Worm (Caenorhabditis elegans) whole organism, L4 larva: ENCODE measurements around the gene dnj-7.

Experiments
- D1046.2 ChIP-seq: fragments of 200-800 bp; sonication (Bioruptor generic); IDR thresholded peaks from 2 replicates; pipeline ENCODE4 v1.3.6; 2022; ENCODE audit warnings: missing genetic modification characterization, missing compliant biosample characterization
- R02D3.7 ChIP-seq: fragments of 150-350 bp; sonication (generic microtip); optimal IDR thresholded peaks from 3 replicates; lab custom pipeline; 2014; ENCODE audit warnings: missing biosample characterization, missing genetic modification characterization
- Y48G9A.11 ChIP-seq: fragments of 200-800 bp; sonication (Bioruptor generic); IDR thresholded peaks from 2 replicates; pipeline ENCODE4 v1.3.6; 2022; ENCODE audit warnings: missing genetic modification reagents, missing genetic modification characterization, missing compliant biosample characterization
- Y5F2A.4 ChIP-seq: fragments of 200-800 bp; sonication (Bioruptor generic); optimal IDR thresholded peaks from 2 replicates; lab custom pipeline; 2018; ENCODE audit warnings: mild to moderate bottlenecking, missing genetic modification characterization, missing compliant biosample characterization
- Y75B8A.6 ChIP-seq: fragments of 200-800 bp; sonication (Bioruptor generic); IDR thresholded peaks from 2 replicates; pipeline ENCODE4 v1.3.6; 2022; ENCODE audit warnings: missing genetic modification reagents, missing genetic modification characterization, missing compliant biosample characterization
- ZK546.5 ChIP-seq, 2 experiments: sonication (generic microtip); optimal IDR thresholded peaks; 2 replicates each; lab custom pipeline; 2017; ENCODE audit warnings: missing biosample characterization in 2 of 2, missing genetic modification characterization in 2 of 2
- aly-2 ChIP-seq: sonication (generic microtip); optimal IDR thresholded peaks from 2 replicates; lab custom pipeline; 2018; ENCODE audit warnings: missing biosample characterization, missing genetic modification characterization
- ama-1 ChIP-seq: fragments of 150-350 bp; optimal IDR thresholded peaks from 2 replicates; lab custom pipeline; 2014; ENCODE audit warnings: inconsistent platforms, mixed read lengths
- attf-4 ChIP-seq: sonication (generic microtip); optimal IDR thresholded peaks from 3 replicates; lab custom pipeline; 2017; ENCODE audit warnings: missing biosample characterization, missing genetic modification characterization
- ceh-32 ChIP-seq: sonication (generic microtip); optimal IDR thresholded peaks from 2 replicates; lab custom pipeline; 2016; ENCODE audit warnings: mild to moderate bottlenecking, missing genetic modification characterization, missing compliant biosample characterization; ENCODE audit not compliant: poor library complexity
- ces-1 ChIP-seq: fragments of 150-350 bp; sonication (generic microtip); optimal IDR thresholded peaks from 4 replicates; lab custom pipeline; 2014; ENCODE audit warnings: missing biosample characterization, missing genetic modification reagents, missing genetic modification characterization
- cey-2 ChIP-seq: sonication (generic microtip); optimal IDR thresholded peaks from 3 replicates; lab custom pipeline; 2017; ENCODE audit warnings: missing genetic modification characterization, mild to moderate bottlenecking, missing compliant biosample characterization, antibody characterized with exemption, borderline replicate concordance; ENCODE audit not compliant: insufficient read depth
- daf-16 ChIP-seq, 3 experiments: sonication (generic microtip); optimal IDR thresholded peaks; 2 replicates each; lab custom pipeline; 2016 to 2017; ENCODE audit warnings: missing genetic modification characterization in 3 of 3, missing genetic modification reagents in 3 of 3, mild to moderate bottlenecking in 2 of 3, missing compliant biosample characterization in 2 of 3, missing biosample characterization in 1 of 3, moderate library complexity in 1 of 3
- daf-19 ChIP-seq: fragments of 200-800 bp; sonication (Bioruptor generic); conservative IDR thresholded peaks from 2 replicates; pipeline ENCODE4 v1.3.6; 2022; ENCODE audit warnings: missing genetic modification characterization, missing compliant biosample characterization
- dmd-8 ChIP-seq: fragments of 200-800 bp; sonication (Bioruptor generic); IDR thresholded peaks from 2 replicates; pipeline ENCODE4 v1.3.6; 2022; ENCODE audit warnings: missing genetic modification characterization, missing compliant biosample characterization
- dmd-9 ChIP-seq: fragments of 200-800 bp; sonication (Bioruptor generic); IDR thresholded peaks from 2 replicates; pipeline ENCODE4 v1.3.6; 2022; ENCODE audit warnings: missing genetic modification reagents, missing genetic modification characterization, missing compliant biosample characterization
- dpl-1 ChIP-seq: fragments of 150-350 bp; optimal IDR thresholded peaks from 2 replicates; lab custom pipeline; 2014; ENCODE audit warnings: missing biosample characterization, missing genetic modification reagents, missing genetic modification characterization
- egl-27 ChIP-seq: sonication (generic microtip); optimal IDR thresholded peaks from 3 replicates; lab custom pipeline; 2017; ENCODE audit warnings: missing biosample characterization, missing genetic modification reagents, missing genetic modification characterization
- egl-43 ChIP-seq: fragments of 200-800 bp; sonication (Bioruptor generic); IDR thresholded peaks from 2 replicates; pipeline ENCODE4 v1.3.6; 2022; ENCODE audit warnings: missing genetic modification reagents, missing genetic modification characterization, missing compliant biosample characterization
- fos-1 ChIP-seq: fragments of 150-350 bp; optimal IDR thresholded peaks from 2 replicates; lab custom pipeline; 2014; ENCODE audit warnings: missing biosample characterization, missing genetic modification characterization
- gei-8 ChIP-seq: fragments of 200-800 bp; sonication (Bioruptor generic); optimal IDR thresholded peaks from 2 replicates; lab custom pipeline; 2018; ENCODE audit warnings: mild to moderate bottlenecking, missing genetic modification characterization, missing compliant biosample characterization
- hif-1 ChIP-seq, 2 experiments: sonication (generic microtip); optimal IDR thresholded peaks; 2 replicates each; lab custom pipeline; 2016 to 2017; ENCODE audit warnings: missing compliant biosample characterization in 2 of 2, missing genetic modification characterization in 2 of 2, missing genetic modification reagents in 2 of 2, missing genotype in 2 of 2, mild to moderate bottlenecking in 1 of 2
- lin-1 ChIP-seq: fragments of 200-800 bp; sonication (Bioruptor generic); IDR thresholded peaks from 2 replicates; pipeline ENCODE4 v1.3.6; 2022; ENCODE audit warnings: missing genetic modification reagents, missing genetic modification characterization, missing compliant biosample characterization
- lin-15B ChIP-seq: fragments of 150-350 bp; sonication (generic microtip); optimal IDR thresholded peaks from 3 replicates; lab custom pipeline; 2014; ENCODE audit warnings: missing biosample characterization, missing genetic modification characterization
- lin-38 ChIP-seq: fragments of 200-800 bp; sonication (Bioruptor generic); IDR thresholded peaks from 2 replicates; pipeline ENCODE4 v1.3.6; 2022; ENCODE audit warnings: missing genetic modification reagents, missing genetic modification characterization, missing compliant biosample characterization
- lin-39 ChIP-seq: fragments of 150-350 bp; optimal IDR thresholded peaks from 2 replicates; lab custom pipeline; 2014; ENCODE audit warnings: missing biosample characterization, missing genetic modification reagents, missing genetic modification characterization
- lir-3 ChIP-seq: sonication (generic microtip); optimal IDR thresholded peaks from 2 replicates; lab custom pipeline; 2016; ENCODE audit warnings: mild to moderate bottlenecking, missing genetic modification characterization, missing compliant biosample characterization
- madf-5 ChIP-seq, 2 experiments: fragments of 200-800 bp; sonication (Bioruptor generic); IDR thresholded peaks; 2 replicates each; pipeline ENCODE4 v1.3.6; 2022; ENCODE audit warnings: missing compliant biosample characterization in 2 of 2, missing genetic modification characterization in 2 of 2
- mdl-1 ChIP-seq, 2 experiments: fragments of 150-350 bp in 1 of 2; sonication (generic microtip) in 1 of 2; optimal IDR thresholded peaks; 2 replicates each; lab custom pipeline; 2014 to 2017; ENCODE audit warnings: missing biosample characterization in 2 of 2, missing genetic modification characterization in 2 of 2
- mep-1 ChIP-seq: fragments of 150-350 bp; sonication (generic microtip); optimal IDR thresholded peaks from 3 replicates; lab custom pipeline; 2014; ENCODE audit warnings: missing biosample characterization, missing genetic modification characterization
- mxl-3 ChIP-seq: fragments of 200-800 bp; sonication (Bioruptor generic); optimal IDR thresholded peaks from 2 replicates; lab custom pipeline; 2018; ENCODE audit warnings: mild to moderate bottlenecking, missing genetic modification characterization, missing compliant biosample characterization
- nhr-10 ChIP-seq: fragments of 150-350 bp; optimal IDR thresholded peaks from 2 replicates; lab custom pipeline; 2014; ENCODE audit warnings: missing biosample characterization, missing genetic modification characterization
- nhr-111 ChIP-seq: fragments of 200-800 bp; sonication (Bioruptor generic); optimal IDR thresholded peaks from 2 replicates; lab custom pipeline; 2018; ENCODE audit warnings: mild to moderate bottlenecking, missing genetic modification characterization, missing compliant biosample characterization
- nhr-28 ChIP-seq: fragments of 150-350 bp; optimal IDR thresholded peaks from 2 replicates; lab custom pipeline; 2014; ENCODE audit warnings: missing biosample characterization, missing genetic modification characterization
- nhr-42 ChIP-seq: fragments of 200-800 bp; sonication (Bioruptor generic); IDR thresholded peaks from 2 replicates; pipeline ENCODE4 v1.3.6; 2022; ENCODE audit warnings: missing genetic modification characterization, missing compliant biosample characterization
- nhr-48 ChIP-seq: sonication (generic microtip); optimal IDR thresholded peaks from 2 replicates; lab custom pipeline; 2016; ENCODE audit warnings: mild to moderate bottlenecking, missing genetic modification characterization, missing compliant biosample characterization
- nhr-77 ChIP-seq: fragments of 150-350 bp; optimal IDR thresholded peaks from 2 replicates; lab custom pipeline; 2014; ENCODE audit warnings: missing biosample characterization, missing genetic modification characterization
- php-3 ChIP-seq: fragments of 200-800 bp; sonication (Bioruptor generic); IDR thresholded peaks from 2 replicates; pipeline ENCODE4 v1.3.6; 2022; ENCODE audit warnings: missing genetic modification reagents, missing genetic modification characterization, missing compliant biosample characterization
- pqm-1 ChIP-seq: sonication (generic microtip); optimal IDR thresholded peaks from 2 replicates; lab custom pipeline; 2017; ENCODE audit warnings: missing biosample characterization, missing genetic modification characterization
- saeg-2 ChIP-seq: fragments of 200-800 bp; sonication (Bioruptor generic); IDR thresholded peaks from 2 replicates; pipeline ENCODE4 v1.3.6; 2022; ENCODE audit warnings: missing genetic modification reagents, missing genetic modification characterization, missing compliant biosample characterization
- sdz-12 ChIP-seq: fragments of 200-800 bp; sonication (Bioruptor generic); optimal IDR thresholded peaks from 2 replicates; lab custom pipeline; 2018; ENCODE audit warnings: mild to moderate bottlenecking, missing genetic modification characterization, missing compliant biosample characterization
- set-16 ChIP-seq: fragments of 200-800 bp; sonication (Bioruptor generic); IDR thresholded peaks from 2 replicates; pipeline ENCODE4 v1.3.6; 2022; ENCODE audit warnings: missing genetic modification reagents, missing genetic modification characterization, missing compliant biosample characterization
- skn-1 ChIP-seq: fragments of 150-350 bp; optimal IDR thresholded peaks from 2 replicates; lab custom pipeline; 2014; ENCODE audit warnings: missing biosample characterization, missing genetic modification characterization
- snpc-1.2 ChIP-seq: fragments of 200-800 bp; sonication (Bioruptor generic); IDR thresholded peaks from 2 replicates; pipeline ENCODE4 v1.3.6; 2022; ENCODE audit warnings: missing genetic modification reagents, missing genetic modification characterization, missing compliant biosample characterization
- spr-3 ChIP-seq: fragments of 200-800 bp; sonication (Bioruptor generic); optimal IDR thresholded peaks from 2 replicates; lab custom pipeline; 2018; ENCODE audit warnings: mild to moderate bottlenecking, missing genetic modification characterization, missing compliant biosample characterization
- tra-1 ChIP-seq: fragments of 200-800 bp; sonication (Bioruptor generic); IDR thresholded peaks from 2 replicates; pipeline ENCODE4 v1.3.6; 2022; ENCODE audit warnings: missing genetic modification reagents, missing genetic modification characterization, missing compliant biosample characterization
- unc-62 ChIP-seq, 3 experiments: fragments of 150-350 bp in 1 of 3; sonication (generic microtip); optimal IDR thresholded peaks in 2 of 3; peaks in 1 of 3; 1 replicate in 1 of 3; 2 replicates in 2 of 3; lab custom pipeline; 2014 to 2017; ENCODE audit warnings: missing biosample characterization in 3 of 3, missing genetic modification characterization in 3 of 3, missing genetic modification reagents in 3 of 3, missing genotype in 1 of 3
- vab-7 ChIP-seq: fragments of 200-800 bp; sonication (Bioruptor generic); IDR thresholded peaks from 2 replicates; pipeline ENCODE4 v1.3.6; 2022; ENCODE audit warnings: missing genetic modification reagents, missing genetic modification characterization, missing compliant biosample characterization
- zag-1 ChIP-seq: fragments of 150-350 bp; optimal IDR thresholded peaks from 2 replicates; lab custom pipeline; 2014; ENCODE audit warnings: missing biosample characterization, missing genetic modification characterization
- zfp-2 ChIP-seq: sonication (generic microtip); optimal IDR thresholded peaks from 2 replicates; lab custom pipeline; 2016; ENCODE audit warnings: mild to moderate bottlenecking, missing genetic modification characterization, missing compliant biosample characterization
- zip-2 ChIP-seq: fragments of 150-350 bp; optimal IDR thresholded peaks from 2 replicates; lab custom pipeline; 2014; ENCODE audit warnings: missing biosample characterization, missing genetic modification characterization

The dnj-7 gene

DNA sequence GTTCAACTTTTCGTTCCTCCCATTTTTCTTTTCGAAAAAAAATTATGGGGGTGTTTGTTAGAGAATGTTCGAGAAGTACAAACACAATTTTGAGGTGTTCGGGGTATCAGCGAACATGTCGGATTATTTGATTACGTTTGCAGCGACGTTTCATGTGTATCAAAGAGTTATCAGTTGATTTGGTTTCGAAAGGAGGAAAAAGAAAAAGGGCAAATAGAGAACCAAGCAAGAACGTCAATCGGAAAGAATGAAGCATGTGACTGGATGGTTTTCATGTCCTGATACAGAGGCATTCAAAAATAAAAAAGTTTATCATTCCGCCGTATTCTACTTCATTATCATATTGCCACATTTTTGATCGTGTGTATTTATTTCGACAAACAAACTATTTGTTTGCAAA, 50.4 kb downstream of the dnj-7 start (continued):
- TF ChIP-seq tra-1 (GFP tag; lab: Robert Waterston, UW) (peak; percentile 86), aly-2 (tag; lab: Kevin White, UChicago) (no peak), lin-39 (no peak), zag-1 (tag; lab: Kevin White, UChicago) (no peak), nhr-111 (GFP tag; lab: Kevin White, UChicago) (no peak), daf-19 (GFP tag; lab: Robert Waterston, UW) (no peak), nhr-42 (GFP tag; lab: Robert Waterston, UW) (no peak), mxl-3 (GFP tag; lab: Kevin White, UChicago) (peak; percentile 35), ces-1 (GFP tag; lab: Kevin White, UChicago) (no peak), set-16 (no peak), sdz-12 (GFP tag; lab: Kevin White, UChicago) (no peak), nhr-28 (peak; percentile 86), nhr-48 (tag; lab: Kevin White, UChicago) (peak; percentile 75), pqm-1 (tag; lab: Kevin White, UChicago) (peak; percentile 93), nhr-77 (tag; lab: Kevin White, UChicago) (peak; percentile 73), R02D3.7 (tag; lab: Kevin White, UChicago) (no peak), gei-8 (GFP tag; lab: Kevin White, UChicago) (no peak), mep-1 (peak; percentile 31), dmd-8 (no peak), cey-2 (no peak), ZK546.5 (tag; optimal IDR thresholded peaks at IDR 0.05; lab: Kevin White, UChicago) (no peak), fos-1 (tag; lab: Kevin White, UChicago) (no peak), egl-27 (tag; lab: Kevin White, UChicago) (no peak), spr-3 (no peak), daf-16 (GFP tag; optimal IDR thresholded peaks at IDR 0.05; lab: Kevin White, UChicago) (peak in 1 of 2 experiments; percentile 57), daf-16 (tag; optimal IDR thresholded peaks at IDR 0.05; lab: Kevin White, UChicago) (peak; percentile 95), lin-1 (GFP tag; lab: Robert Waterston, UW) (peak; percentile 85), lin-38 (no peak), dmd-9 (GFP tag; lab: Robert Waterston, UW) (no peak), nhr-10 (tag; lab: Kevin White, UChicago) (peak; percentile 53), Y5F2A.4 (no peak), lin-15B (tag; lab: Kevin White, UChicago) (no peak), php-3 (peak; percentile 87), madf-5 (GFP tag; IDR thresholded peaks at IDR 0.05; lab: Robert Waterston, UW) (no peak), hif-1 (tag; optimal IDR thresholded peaks at IDR 0.05; lab: Kevin White, UChicago) (peak in 1 of 2 experiments; percentile 25), skn-1 (no peak), ceh-32 (tag; lab: Kevin White, UChicago) (no peak), attf-4 (tag; lab: Kevin White, UChicago) (no peak), snpc-1.2 (no peak), zfp-2 (tag; lab: Kevin White, UChicago) (no peak), unc-62 (GFP tag; optimal IDR thresholded peaks at IDR 0.05 in 1 of 2; lab: Kevin White, UChicago) (no peak), unc-62 (tag; optimal IDR thresholded peaks at IDR 0.05; lab: Kevin White, UChicago) (no peak), Y75B8A.6 (GFP tag; lab: Robert Waterston, UW) (no peak), Y48G9A.11 (GFP tag; lab: Robert Waterston, UW) (no peak), dpl-1 (peak; percentile 2), ama-1 (no peak), mdl-1 (tag; optimal IDR thresholded peaks at IDR 0.05; lab: Kevin White, UChicago) (peak in 1 of 2 experiments; percentile 61), zip-2 (tag; lab: Kevin White, UChicago) (no peak), egl-43 (GFP tag; lab: Robert Waterston, UW) (no peak), lir-3 (tag; lab: Kevin White, UChicago) (no peak), saeg-2 (GFP tag; lab: Robert Waterston, UW) (0 out of 2 replicates have a peak, but pooled peaks have one; percentile 8), D1046.2 (no peak), vab-7 (no peak)
